Worm (Caenorhabditis elegans) whole organism, young adult: ENCODE data around the gene tbx-32.
"Not testable (repeated sequence)": the region's sequence is repeated elsewhere in the genome, so short reads cannot be mapped to it uniquely, and the experiment has no call there.

Experiments
- B0019.2 ChIP-seq: fragments of 200-800 bp; sonication (Bioruptor generic); conservative IDR thresholded peaks from 2 replicates; pipeline ENCODE4 v1.3.6; 2022; ENCODE audit warnings: missing genetic modification reagents, missing genetic modification characterization, missing compliant biosample characterization
- B0035.1 ChIP-seq: sonication (generic microtip); optimal IDR thresholded peaks from 2 replicates; lab custom pipeline; 2016; ENCODE audit warnings: missing genetic modification characterization, mild to moderate bottlenecking, missing compliant biosample characterization, missing genotype, missing genetic modification reagents
- F22D6.2 ChIP-seq: sonication (generic microtip); optimal IDR thresholded peaks from 2 replicates; lab custom pipeline; 2016; ENCODE audit warnings: mild to moderate bottlenecking, missing genetic modification characterization, missing compliant biosample characterization
- K12H6.12 ChIP-seq: fragments of 200-800 bp; sonication (Bioruptor generic); optimal IDR thresholded peaks from 2 replicates; lab custom pipeline; 2018; ENCODE audit warnings: mild to moderate bottlenecking, missing genetic modification characterization, missing compliant biosample characterization
- Y56A3A.18 ChIP-seq: fragments of 200-800 bp; sonication (Bioruptor generic); IDR thresholded peaks from 2 replicates; pipeline ENCODE4 v1.3.6; 2022; ENCODE audit warnings: missing genetic modification reagents, missing genetic modification characterization, missing compliant biosample characterization
- Y67H2A.10 ChIP-seq: fragments of 200-800 bp; sonication (Bioruptor generic); conservative IDR thresholded peaks from 2 replicates; pipeline ENCODE4 v1.3.6; 2022; ENCODE audit warnings: missing genetic modification reagents, missing genetic modification characterization, missing compliant biosample characterization
- atf-7 ChIP-seq: sonication (generic microtip); optimal IDR thresholded peaks from 2 replicates; lab custom pipeline; 2017; ENCODE audit warnings: mild to moderate bottlenecking, missing genetic modification characterization, missing compliant biosample characterization
- athp-1 ChIP-seq: sonication (generic microtip); optimal IDR thresholded peaks from 2 replicates; lab custom pipeline; 2017; ENCODE audit warnings: mild to moderate bottlenecking, missing genetic modification characterization, missing compliant biosample characterization
- ceh-40 ChIP-seq: fragments of 200-800 bp; sonication (Bioruptor generic); IDR thresholded peaks from 2 replicates; pipeline ENCODE4 v1.3.6; 2022; ENCODE audit warnings: missing genetic modification characterization, missing compliant biosample characterization
- egl-44 ChIP-seq: fragments of 200-800 bp; sonication (Bioruptor generic); IDR thresholded peaks from 2 replicates; pipeline ENCODE4 v1.3.6; 2022; ENCODE audit warnings: missing genetic modification reagents, missing genetic modification characterization, missing compliant biosample characterization
- egrh-3 ChIP-seq: fragments of 200-800 bp; sonication (Bioruptor generic); IDR thresholded peaks from 2 replicates; pipeline ENCODE4 v1.3.6; 2022; ENCODE audit warnings: missing genetic modification reagents, missing genetic modification characterization, missing compliant biosample characterization
- ets-4 ChIP-seq: fragments of 200-800 bp; sonication (Bioruptor generic); optimal IDR thresholded peaks from 2 replicates; lab custom pipeline; 2018; ENCODE audit warnings: mild to moderate bottlenecking, missing genetic modification characterization, missing compliant biosample characterization
- fkh-3 ChIP-seq: sonication (generic microtip); optimal IDR thresholded peaks from 2 replicates; lab custom pipeline; 2016; ENCODE audit warnings: mild to moderate bottlenecking, missing genetic modification characterization, missing compliant biosample characterization
- hmg-1.2 ChIP-seq: fragments of 200-800 bp; sonication (Bioruptor generic); IDR thresholded peaks from 2 replicates; pipeline ENCODE4 v1.3.6; 2022; ENCODE audit warnings: missing genetic modification reagents, missing genetic modification characterization, missing compliant biosample characterization
- lag-1 ChIP-seq: fragments of 200-800 bp; sonication (Bioruptor generic); IDR thresholded peaks from 2 replicates; pipeline ENCODE4 v1.3.6; 2022; ENCODE audit warnings: missing genetic modification reagents, missing genetic modification characterization, missing compliant biosample characterization
- lin-35 ChIP-seq, 3 experiments: fragments of 150-350 bp in 2 of 3; sonication (generic microtip) in 1 of 3; optimal IDR thresholded peaks; 2 replicates each; lab custom pipeline; 2014 to 2018; ENCODE audit warnings: missing biosample characterization in 3 of 3, missing genetic modification characterization in 3 of 3, missing genetic modification reagents in 3 of 3
- lir-1 ChIP-seq: fragments of 200-800 bp; sonication (Bioruptor generic); conservative IDR thresholded peaks from 2 replicates; pipeline ENCODE4 v1.3.6; 2022; ENCODE audit warnings: missing genetic modification reagents, missing genetic modification characterization, missing compliant biosample characterization
- madf-10 ChIP-seq: sonication (generic microtip); optimal IDR thresholded peaks from 2 replicates; lab custom pipeline; 2016; ENCODE audit warnings: mild to moderate bottlenecking, missing genetic modification characterization, missing compliant biosample characterization
- madf-6 ChIP-seq: fragments of 200-800 bp; sonication (Bioruptor generic); IDR thresholded peaks from 2 replicates; pipeline ENCODE4 v1.3.6; 2022; ENCODE audit warnings: missing genetic modification reagents, missing genetic modification characterization, missing compliant biosample characterization
- nfya-1 ChIP-seq: sonication (generic microtip); optimal IDR thresholded peaks from 2 replicates; lab custom pipeline; 2017; ENCODE audit warnings: antibody characterized with exemption, missing compliant biosample characterization, missing genetic modification characterization, borderline replicate concordance; ENCODE audit not compliant: insufficient read depth
- nfya-2 ChIP-seq: fragments of 200-800 bp; sonication (Bioruptor generic); IDR thresholded peaks from 2 replicates; pipeline ENCODE4 v1.3.6; 2022; ENCODE audit warnings: missing genetic modification reagents, missing genetic modification characterization, missing compliant biosample characterization
- nfyb-1 ChIP-seq: fragments of 200-800 bp; sonication (Bioruptor generic); IDR thresholded peaks from 2 replicates; pipeline ENCODE4 v1.3.6; 2022; ENCODE audit warnings: missing genetic modification reagents, missing genetic modification characterization, missing compliant biosample characterization
- nhr-120 ChIP-seq: fragments of 200-800 bp; sonication (Bioruptor generic); IDR thresholded peaks from 2 replicates; pipeline ENCODE4 v1.3.6; 2022; ENCODE audit warnings: missing genetic modification characterization, missing compliant biosample characterization
- rpc-1 ChIP-seq, 2 experiments: fragments of 150-350 bp in 1 of 2; sonication (generic microtip) in 1 of 2; optimal IDR thresholded peaks; 2 replicates each; lab custom pipeline; 2014 to 2018; ENCODE audit warnings: missing biosample characterization in 1 of 2, missing genetic modification characterization in 1 of 2, missing genetic modification reagents in 1 of 2, missing genotype in 1 of 2
- snpc-3.4 ChIP-seq: sonication (generic microtip); optimal IDR thresholded peaks from 2 replicates; lab custom pipeline; 2017; ENCODE audit warnings: missing genetic modification characterization, mild to moderate bottlenecking, missing compliant biosample characterization, antibody characterized with exemption, moderate library complexity, missing genotype, missing genetic modification reagents
- snpc-4 ChIP-seq, 5 experiments: fragments of 150-350 bp in 1 of 5; sonication (generic microtip) in 4 of 5; optimal IDR thresholded peaks; 2 replicates each; lab custom pipeline; 2014 to 2018; ENCODE audit warnings: missing genetic modification characterization in 5 of 5, missing biosample characterization in 3 of 5, antibody characterized with exemption in 2 of 5, mild to moderate bottlenecking in 2 of 5, missing compliant biosample characterization in 2 of 5, missing genotype in 2 of 5, moderate library complexity in 2 of 5, missing genetic modification reagents in 1 of 5
- somi-1 ChIP-seq: fragments of 200-800 bp; sonication (Bioruptor generic); optimal IDR thresholded peaks from 2 replicates; lab custom pipeline; 2018; ENCODE audit warnings: mild to moderate bottlenecking, missing genetic modification characterization, missing compliant biosample characterization
- unc-130 ChIP-seq: sonication (generic microtip); optimal IDR thresholded peaks from 2 replicates; lab custom pipeline; 2016; ENCODE audit warnings: missing genetic modification reagents, missing genetic modification characterization, missing compliant biosample characterization
- ztf-25 ChIP-seq: fragments of 200-800 bp; sonication (Bioruptor generic); IDR thresholded peaks from 2 replicates; pipeline ENCODE4 v1.3.6; 2022; ENCODE audit warnings: missing genetic modification reagents, missing genetic modification characterization, missing compliant biosample characterization

Gene tbx-32

ce11 chrX:1675879-1676278, 20.6 kb downstream of the tbx-32 start:
- no peak for TF ChIP-seq ets-4
- no peak for TF ChIP-seq K12H6.12
- no peak for TF ChIP-seq atf-7
- TF ChIP-seq athp-1 (tag; lab: Kevin White, UChicago) = no peak
- TF ChIP-seq somi-1 = no peak
- TF ChIP-seq lin-35 (GFP tag; optimal IDR thresholded peaks at IDR 0.05; lab: Kevin White, UChicago) = no peak
- TF ChIP-seq nfyb-1 (GFP tag; lab: Robert Waterston, UW) = no peak
- TF ChIP-seq unc-130 (GFP tag; lab: Kevin White, UChicago) = no peak
- no peak for TF ChIP-seq madf-10 (tag; lab: Kevin White, UChicago)
- TF ChIP-seq Y67H2A.10 (GFP tag; lab: Robert Waterston, UW) = no peak
- TF ChIP-seq snpc-4 (GFP tag; optimal IDR thresholded peaks at IDR 0.05; lab: Kevin White, UChicago) = no peak
- TF ChIP-seq snpc-4 (tag; optimal IDR thresholded peaks at IDR 0.05; lab: Kevin White, UChicago) = no peak
- TF ChIP-seq Y56A3A.18 (GFP tag; lab: Robert Waterston, UW) = no peak
- no peak for TF ChIP-seq F22D6.2
- no peak for TF ChIP-seq lir-1 (GFP tag; lab: Robert Waterston, UW)
- TF ChIP-seq hmg-1.2 = no peak
- TF ChIP-seq lag-1 (GFP tag; lab: Robert Waterston, UW) = no peak
- no peak for TF ChIP-seq ztf-25 (GFP tag; lab: Robert Waterston, UW)
- no peak for TF ChIP-seq B0035.1 (tag; lab: Kevin White, UChicago)
- TF ChIP-seq nfya-2 = no peak

- TF ChIP-seq B0019.2 (GFP tag; lab: Robert Waterston, UW) (no peak), egl-44 (no peak), ceh-40 (no peak), snpc-3.4 (tag; lab: Kevin White, UChicago) (no peak), fkh-3 (tag; lab: Kevin White, UChicago) (no peak), B0035.1 (tag; lab: Kevin White, UChicago) (no peak)
Observed at ce11 chrX:1678021-1678420, 22.7 kb downstream of the tbx-32 start, which contains the start of gene fbxa-170. Gene fbxa-170 (minus strand): TSS chrX:1678121.

- not testable (repeated sequence) for TF ChIP-seq rpc-1 (optimal IDR thresholded peaks at IDR 0.05; lab: Kevin White, UChicago)
- TF ChIP-seq rpc-1 (tag; optimal IDR thresholded peaks at IDR 0.05; lab: Kevin White, UChicago) = peak; percentile 15
- TF ChIP-seq nhr-120 (GFP tag; lab: Robert Waterston, UW) = 0 out of 2 replicates have a peak, but pooled peaks have one; percentile 56
- peak; percentile 44; the same call in 1 of the 2 replicates for TF ChIP-seq egrh-3 (GFP tag; lab: Robert Waterston, UW)
- 0 out of 2 replicates have a peak, but pooled peaks have one; percentile 15 for TF ChIP-seq nfyb-1 (GFP tag; lab: Robert Waterston, UW)
Observed at ce11 chrX:1681482-1681881, 26.2 kb downstream of the tbx-32 start.

- TF ChIP-seq hmg-1.2 (peak; percentile 62), madf-6 (GFP tag; lab: Robert Waterston, UW) (0 out of 2 replicates have a peak, but pooled peaks have one; percentile 29), B0035.1 (tag; lab: Kevin White, UChicago) (no peak)
Observed at ce11 chrX:1682558-1682957, 27.3 kb downstream of the tbx-32 start, which contains the start of gene meg-4. Gene meg-4 (plus strand): TSS chrX:1682954.

- not testable (repeated sequence) for TF ChIP-seq nfya-1 (tag; lab: Kevin White, UChicago); nhr-120 (GFP tag; lab: Robert Waterston, UW); snpc-4 (GFP tag; optimal IDR thresholded peaks at IDR 0.05; lab: Kevin White, UChicago); snpc-4 (tag; optimal IDR thresholded peaks at IDR 0.05; lab: Kevin White, UChicago)
Observed at ce11 chrX:1687079-1687478, 31.8 kb downstream of the tbx-32 start, which contains the start of gene C36C9.11. Gene C36C9.11 (plus strand): TSS chrX:1687379.
